Worm (Caenorhabditis elegans) whole organism, L3 larva: ENCODE measurements around the gene atf-2.

Experiments
- R02D3.7 ChIP-seq: fragments of 150-350 bp; optimal IDR thresholded peaks from 2 replicates; lab custom pipeline; 2014; ENCODE audit warnings: missing biosample characterization, missing genetic modification characterization
- ZK546.5 ChIP-seq: sonication (generic microtip); optimal IDR thresholded peaks from 2 replicates; lab custom pipeline; 2017; ENCODE audit warnings: missing biosample characterization, missing genetic modification characterization
- aly-2 ChIP-seq: fragments of 150-350 bp; optimal IDR thresholded peaks from 2 replicates; lab custom pipeline; 2014; ENCODE audit warnings: missing biosample characterization, missing genetic modification characterization
- ama-1 ChIP-seq: fragments of 150-350 bp; optimal IDR thresholded peaks from 2 replicates; lab custom pipeline; 2018
- ceh-28 ChIP-seq: fragments of 150-350 bp; optimal IDR thresholded peaks from 2 replicates; lab custom pipeline; 2014; ENCODE audit warnings: missing biosample characterization, missing genetic modification reagents, missing genetic modification characterization
- ceh-82 ChIP-seq: fragments of 150-350 bp; optimal IDR thresholded peaks from 2 replicates; lab custom pipeline; 2014; ENCODE audit warnings: missing biosample characterization, missing genetic modification characterization
- ceh-9 ChIP-seq: sonication (generic microtip); optimal IDR thresholded peaks from 2 replicates; lab custom pipeline; 2018; ENCODE audit warnings: missing biosample characterization, missing genetic modification characterization
- daf-12 ChIP-seq: fragments of 150-350 bp; optimal IDR thresholded peaks from 2 replicates; lab custom pipeline; 2014; ENCODE audit warnings: missing biosample characterization, missing genetic modification reagents, missing genetic modification characterization
- egl-27 ChIP-seq: sonication (generic microtip); optimal IDR thresholded peaks from 4 replicates; lab custom pipeline; 2017; ENCODE audit warnings: missing biosample characterization, missing genetic modification reagents, missing genetic modification characterization
- egl-5 ChIP-seq: fragments of 150-350 bp; optimal IDR thresholded peaks from 2 replicates; lab custom pipeline; 2017; ENCODE audit warnings: missing biosample characterization, missing genetic modification reagents, missing genetic modification characterization, inconsistent platforms
- elt-1 ChIP-seq: fragments of 150-350 bp; optimal IDR thresholded peaks from 2 replicates; lab custom pipeline; 2014; ENCODE audit warnings: missing biosample characterization, missing genetic modification characterization
- elt-2 ChIP-seq: sonication (generic microtip); optimal IDR thresholded peaks from 2 replicates; lab custom pipeline; 2016; ENCODE audit warnings: missing genetic modification reagents, mild to moderate bottlenecking, missing genetic modification characterization, missing compliant biosample characterization
- elt-3 ChIP-seq, 3 experiments: fragments of 150-350 bp in 1 of 3; sonication (generic microtip) in 2 of 3; optimal IDR thresholded peaks; 2 replicates in 2 of 3; 4 replicates in 1 of 3; lab custom pipeline; 2014 to 2017; ENCODE audit warnings: missing biosample characterization in 3 of 3, missing genetic modification characterization in 3 of 3
- eor-1 ChIP-seq, 2 experiments: fragments of 150-350 bp; optimal IDR thresholded peaks; 2 replicates each; lab custom pipeline; 2014 to 2018; ENCODE audit warnings: missing biosample characterization in 2 of 2, missing genetic modification characterization in 2 of 2
- fkh-2 ChIP-seq: fragments of 150-350 bp; optimal IDR thresholded peaks from 2 replicates; lab custom pipeline; 2014; ENCODE audit warnings: missing biosample characterization, missing genetic modification reagents, missing genetic modification characterization
- hmg-11 ChIP-seq: sonication (generic microtip); optimal IDR thresholded peaks from 2 replicates; lab custom pipeline; 2016; ENCODE audit warnings: missing genetic modification characterization, missing compliant biosample characterization
- jun-1 ChIP-seq: fragments of 150-350 bp; optimal IDR thresholded peaks from 2 replicates; lab custom pipeline; 2014; ENCODE audit warnings: missing biosample characterization, missing genetic modification reagents, missing genetic modification characterization
- lin-15B ChIP-seq: fragments of 150-350 bp; optimal IDR thresholded peaks from 2 replicates; lab custom pipeline; 2014; ENCODE audit warnings: missing biosample characterization, missing genetic modification characterization
- lin-39 ChIP-seq: fragments of 150-350 bp; optimal IDR thresholded peaks from 2 replicates; lab custom pipeline; 2018; ENCODE audit warnings: missing biosample characterization, missing genetic modification reagents, missing genetic modification characterization
- lsy-12 ChIP-seq: sonication (generic microtip); optimal IDR thresholded peaks from 2 replicates; lab custom pipeline; 2016; ENCODE audit warnings: mild to moderate bottlenecking, missing genetic modification characterization, missing compliant biosample characterization
- mdl-1 ChIP-seq: fragments of 150-350 bp; optimal IDR thresholded peaks from 2 replicates; lab custom pipeline; 2014; ENCODE audit warnings: missing biosample characterization, missing genetic modification characterization
- mml-1 ChIP-seq: fragments of 150-350 bp; sonication (generic microtip); optimal IDR thresholded peaks from 3 replicates; lab custom pipeline; 2014; ENCODE audit warnings: missing biosample characterization, missing genetic modification characterization
- nhr-11 ChIP-seq: fragments of 150-350 bp; optimal IDR thresholded peaks from 2 replicates; lab custom pipeline; 2014; ENCODE audit warnings: missing biosample characterization, missing genetic modification characterization
- nhr-12 ChIP-seq: fragments of 150-350 bp; optimal IDR thresholded peaks from 2 replicates; lab custom pipeline; 2014; ENCODE audit warnings: missing biosample characterization, missing genetic modification characterization
- nhr-237 ChIP-seq: fragments of 150-350 bp; optimal IDR thresholded peaks from 2 replicates; lab custom pipeline; 2014; ENCODE audit warnings: missing biosample characterization, missing genetic modification characterization
- nhr-25 ChIP-seq: sonication (generic microtip); optimal IDR thresholded peaks from 2 replicates; lab custom pipeline; 2017; ENCODE audit warnings: missing biosample characterization, missing genetic modification characterization
- nhr-43 ChIP-seq: sonication (generic microtip); optimal IDR thresholded peaks from 2 replicates; lab custom pipeline; 2016; ENCODE audit warnings: mild to moderate bottlenecking, missing genetic modification characterization, missing compliant biosample characterization; ENCODE audit not compliant: poor library complexity, severe bottlenecking
- nhr-67 ChIP-seq: fragments of 150-350 bp; optimal IDR thresholded peaks from 2 replicates; lab custom pipeline; 2014; ENCODE audit warnings: missing biosample characterization, missing genetic modification characterization
- pha-4 ChIP-seq: fragments of 150-350 bp; optimal IDR thresholded peaks from 2 replicates; lab custom pipeline; 2014; ENCODE audit warnings: missing biosample characterization, missing genetic modification reagents, missing genetic modification characterization
- pqm-1 ChIP-seq: fragments of 150-350 bp; optimal IDR thresholded peaks from 2 replicates; lab custom pipeline; 2017; ENCODE audit warnings: missing biosample characterization, missing genetic modification characterization, inconsistent platforms
- sea-2 ChIP-seq: fragments of 150-350 bp; sonication (generic microtip); optimal IDR thresholded peaks from 4 replicates; lab custom pipeline; 2014; ENCODE audit warnings: missing biosample characterization, missing genetic modification reagents, missing genetic modification characterization
- skn-1 ChIP-seq: fragments of 150-350 bp; optimal IDR thresholded peaks from 2 replicates; lab custom pipeline; 2014; ENCODE audit warnings: missing biosample characterization, missing genetic modification characterization
- snpc-4 ChIP-seq: fragments of 150-350 bp; optimal IDR thresholded peaks from 2 replicates; lab custom pipeline; 2014; ENCODE audit warnings: missing biosample characterization, missing genetic modification characterization
- tbx-2 ChIP-seq: sonication (generic microtip); optimal IDR thresholded peaks from 2 replicates; lab custom pipeline; 2016; ENCODE audit warnings: mild to moderate bottlenecking, missing genetic modification characterization, missing compliant biosample characterization
- unc-39 ChIP-seq: sonication (generic microtip); optimal IDR thresholded peaks from 4 replicates; lab custom pipeline; 2017; ENCODE audit warnings: missing biosample characterization, missing genetic modification characterization
- unc-62 ChIP-seq: fragments of 150-350 bp; sonication (generic microtip); optimal IDR thresholded peaks from 4 replicates; lab custom pipeline; 2014; ENCODE audit warnings: missing biosample characterization, missing genetic modification reagents, missing genetic modification characterization
- zag-1 ChIP-seq: fragments of 150-350 bp; optimal IDR thresholded peaks from 2 replicates; lab custom pipeline; 2014; ENCODE audit warnings: missing biosample characterization, missing genetic modification characterization
- ztf-11 ChIP-seq: fragments of 150-350 bp; optimal IDR thresholded peaks from 2 replicates; lab custom pipeline; 2014; ENCODE audit warnings: missing biosample characterization, missing genetic modification characterization
- ztf-4 ChIP-seq: fragments of 150-350 bp; optimal IDR thresholded peaks from 2 replicates; lab custom pipeline; 2014; ENCODE audit warnings: missing biosample characterization, missing genetic modification characterization

Gene atf-2

DNA sequence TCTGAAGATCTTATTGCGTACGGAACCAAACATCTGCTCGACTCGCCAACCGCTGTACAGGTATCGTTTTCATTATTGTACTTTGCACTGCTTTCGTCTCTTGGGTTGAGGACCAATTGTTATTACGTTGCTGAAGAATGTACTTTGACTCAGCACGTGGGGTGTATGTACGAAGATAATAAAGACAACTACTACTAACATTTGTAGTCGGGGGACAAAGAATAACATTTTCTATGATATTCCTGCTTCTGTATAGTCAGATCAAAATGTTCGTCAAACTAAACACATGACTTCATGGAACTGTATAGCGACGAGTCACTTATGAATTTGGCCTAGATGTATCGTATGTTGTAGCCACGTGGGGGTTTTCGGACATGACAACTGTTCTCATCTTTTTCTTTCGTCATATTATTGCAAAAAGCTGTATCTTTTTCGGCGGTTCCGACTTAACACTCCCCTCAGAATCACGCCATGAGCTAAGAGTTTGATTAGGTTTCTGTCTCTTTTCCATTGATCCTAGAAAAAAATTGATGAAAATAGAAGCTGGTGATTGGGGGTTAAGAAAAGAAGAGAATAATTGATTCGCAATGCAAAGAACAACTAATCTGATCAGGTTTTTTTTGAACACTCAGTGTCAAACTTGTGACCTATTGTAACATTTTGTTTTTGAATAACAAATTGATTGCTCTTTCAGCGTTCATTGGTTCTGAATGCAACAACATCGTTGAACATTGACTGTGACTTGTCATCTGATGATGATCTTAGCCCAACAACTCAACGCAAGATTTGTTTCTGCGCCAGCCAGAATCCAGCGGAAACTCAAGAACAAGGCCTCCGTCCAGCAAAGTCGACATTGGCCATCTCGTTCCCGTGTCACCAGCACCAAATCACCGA, 7.0 kb upstream of the atf-2 start (continued):
- no peak for TF ChIP-seq sea-2 (GFP tag; lab: Kevin White, UChicago)
- TF ChIP-seq tbx-2, result no peak
- TF ChIP-seq eor-1 (tag; optimal IDR thresholded peaks at IDR 0.05; lab: Kevin White, UChicago), result no peak
- TF ChIP-seq lin-39 (tag; lab: Kevin White, UChicago), result peak; percentile 47
- TF ChIP-seq nhr-237, result no peak
- no peak for TF ChIP-seq fkh-2 (tag; lab: Kevin White, UChicago)
- TF ChIP-seq nhr-43, result peak; percentile 36
- TF ChIP-seq ZK546.5 (tag; lab: Kevin White, UChicago), result no peak
- no peak for TF ChIP-seq nhr-12 (tag; lab: Kevin White, UChicago)
- TF ChIP-seq R02D3.7 (tag; lab: Kevin White, UChicago), result no peak
- TF ChIP-seq lin-15B (tag; lab: Kevin White, UChicago), result no peak
- TF ChIP-seq nhr-25, result peak; percentile 85
- TF ChIP-seq hmg-11 (tag; lab: Kevin White, UChicago), result no peak

ce11 chrII:8745449-8746297, 6.1 kb upstream of the atf-2 start:
- peak; percentile 72 for TF ChIP-seq nhr-43
- peak; percentile 6 for TF ChIP-seq nhr-25
- no peak for TF ChIP-seq tbx-2
- TF ChIP-seq ama-1 (lab: Kevin White, UChicago), result peak; percentile 97
- no peak for TF ChIP-seq nhr-12 (tag; lab: Kevin White, UChicago)
- peak; percentile 58 for TF ChIP-seq pha-4 (tag; lab: Kevin White, UChicago)

DNA sequence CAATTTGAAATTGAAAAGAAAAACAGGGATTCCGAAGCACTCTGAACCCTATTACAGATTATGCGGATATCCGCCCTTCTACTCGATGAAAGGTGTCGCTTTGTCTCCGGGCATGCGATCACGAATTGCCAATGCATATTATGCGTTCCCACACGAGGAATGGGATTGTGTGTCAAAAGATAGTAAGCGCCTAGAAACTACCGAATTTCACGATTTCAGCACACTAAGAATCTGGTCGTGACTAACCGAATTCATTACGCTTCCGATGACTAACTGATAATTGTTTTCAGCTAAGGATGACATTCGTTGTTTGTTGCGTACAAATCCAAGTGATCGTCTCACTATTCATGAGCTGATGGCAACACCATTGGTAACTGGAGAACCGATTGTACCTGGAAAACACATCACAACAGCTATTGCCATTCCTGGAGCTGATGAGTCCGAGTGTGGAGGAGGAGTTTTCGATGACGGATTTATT, 5.4 kb upstream of the atf-2 start:
- peak; percentile 20 for TF ChIP-seq ztf-4 (tag; lab: Kevin White, UChicago)
- TF ChIP-seq lin-15B (tag; lab: Kevin White, UChicago), result no peak
- peak; percentile 79 for TF ChIP-seq nhr-25
- TF ChIP-seq nhr-43, result peak; percentile 69
- TF ChIP-seq lin-39 (tag; lab: Kevin White, UChicago), result peak; percentile 32
- peak; percentile 92 for TF ChIP-seq ama-1 (lab: Kevin White, UChicago)
- no peak for TF ChIP-seq ztf-11 (tag; lab: Kevin White, UChicago)

ce11 chrII:8747246-8747938, 4.4 kb upstream of the atf-2 start:
- TF ChIP-seq skn-1 (tag; lab: Kevin White, UChicago) (no peak), nhr-25 (peak; percentile 92), nhr-237 (no peak), ztf-11 (tag; lab: Kevin White, UChicago) (no peak), elt-3 (tag; optimal IDR thresholded peaks at IDR 0.05; lab: Kevin White, UChicago) (peak in 1 of 3 experiments; percentile 72), nhr-12 (tag; lab: Kevin White, UChicago) (no peak), R02D3.7 (tag; lab: Kevin White, UChicago) (peak; percentile 30), egl-5 (tag; lab: Kevin White, UChicago) (no peak), snpc-4 (tag; lab: Kevin White, UChicago) (no peak), elt-2 (tag; lab: Kevin White, UChicago) (peak; percentile 60), nhr-11 (tag; lab: Kevin White, UChicago) (no peak), ceh-28 (tag; lab: Kevin White, UChicago) (no peak), nhr-67 (tag; lab: Kevin White, UChicago) (no peak), tbx-2 (peak; percentile 70), mdl-1 (tag; lab: Kevin White, UChicago) (no peak), zag-1 (tag; lab: Kevin White, UChicago) (no peak), mml-1 (tag; lab: Kevin White, UChicago) (no peak), ceh-9 (no peak), sea-2 (GFP tag; lab: Kevin White, UChicago) (no peak), daf-12 (tag; lab: Kevin White, UChicago) (no peak), ama-1 (lab: Kevin White, UChicago) (peak; percentile 99), unc-39 (no peak), lsy-12 (tag; lab: Kevin White, UChicago) (peak; percentile 55), unc-62 (peak; percentile 27), jun-1 (tag; lab: Kevin White, UChicago) (no peak), ZK546.5 (tag; lab: Kevin White, UChicago) (no peak), fkh-2 (tag; lab: Kevin White, UChicago) (no peak), pha-4 (tag; lab: Kevin White, UChicago) (no peak), nhr-43 (peak; percentile 95), pqm-1 (no peak), ceh-82 (no peak), ztf-4 (tag; lab: Kevin White, UChicago) (peak; percentile 78), eor-1 (tag; optimal IDR thresholded peaks at IDR 0.05; lab: Kevin White, UChicago) (no peak), aly-2 (tag; lab: Kevin White, UChicago) (no peak), elt-1 (no peak), egl-27 (no peak)
